Worm (Caenorhabditis elegans) whole organism, L4 larva: ENCODE data around the gene Y42G9A.3.

Experiments used
- daf-8 ChIP-seq: fragments of 200-800 bp; sonication (Bioruptor generic); IDR thresholded peaks from 2 replicates; pipeline ENCODE4 v1.3.6; 2022; ENCODE audit warnings: missing genetic modification characterization, missing compliant biosample characterization
- egl-27 ChIP-seq: sonication (generic microtip); optimal IDR thresholded peaks from 3 replicates; lab custom pipeline; 2017; ENCODE audit warnings: missing biosample characterization, missing genetic modification reagents, missing genetic modification characterization
- lin-13 ChIP-seq: fragments of 150-350 bp; optimal IDR thresholded peaks from 2 replicates; lab custom pipeline; 2014; ENCODE audit warnings: missing biosample characterization, missing genetic modification reagents, missing genetic modification characterization
- nhr-28 ChIP-seq: fragments of 150-350 bp; optimal IDR thresholded peaks from 2 replicates; lab custom pipeline; 2014; ENCODE audit warnings: missing biosample characterization, missing genetic modification characterization
- nhr-6 ChIP-seq: fragments of 150-350 bp; optimal IDR thresholded peaks from 2 replicates; lab custom pipeline; 2014; ENCODE audit warnings: missing biosample characterization, missing genetic modification characterization
- pqm-1 ChIP-seq: sonication (generic microtip); optimal IDR thresholded peaks from 2 replicates; lab custom pipeline; 2017; ENCODE audit warnings: missing biosample characterization, missing genetic modification characterization

Gene Y42G9A.3

ce11 chrIII:6195718-6196117 is 49.7 kb downstream of the Y42G9A.3 start (continued):
- TF ChIP-seq lin-13 (GFP tag; lab: Kevin White, UChicago), result no peak
- TF ChIP-seq pqm-1, result no peak
- TF ChIP-seq nhr-28 (tag; lab: Kevin White, UChicago), result no peak
- TF ChIP-seq nhr-6 (tag; lab: Kevin White, UChicago), result no peak
- TF ChIP-seq daf-8 (GFP tag; lab: Robert Waterston, UW), result no peak
- no peak for TF ChIP-seq egl-27 (tag; lab: Kevin White, UChicago)
